Fruit fly (Drosophila melanogaster): Measurements from ENCODE around the gene eIF5B.

Gene eIF5B

dm6 chr3L:3389666-3390059 is 71.1 kb downstream of the eIF5B start:
- no peak for TF ChIP-seq psq (optimal IDR thresholded peaks at IDR 0.05)

dm6 chr3L:3388708-3389665 is 71.8 kb downstream of the eIF5B start:
- TF ChIP-seq usp (GFP tag; optimal IDR thresholded peaks at IDR 0.05): no peak

- TF ChIP-seq usp (GFP tag; optimal IDR thresholded peaks at IDR 0.05) (no peak), Dll (optimal IDR thresholded peaks at IDR 0.05) (no peak), psq (optimal IDR thresholded peaks at IDR 0.05) (no peak), pan (optimal IDR thresholded peaks at IDR 0.05) (no peak), CG8478 (optimal IDR thresholded peaks at IDR 0.05) (no peak), EcR (GFP tag; optimal IDR thresholded peaks at IDR 0.05) (no peak)
These were observed 73.2 kb downstream of the eIF5B start for dm6 chr3L:3387619-3388018.

- no peak for TF ChIP-seq psq (optimal IDR thresholded peaks at IDR 0.05)
- TF ChIP-seq EcR (GFP tag; optimal IDR thresholded peaks at IDR 0.05): no peak
- TF ChIP-seq CG8478 (optimal IDR thresholded peaks at IDR 0.05): no peak
- TF ChIP-seq pan (optimal IDR thresholded peaks at IDR 0.05): no peak
- TF ChIP-seq usp (GFP tag; optimal IDR thresholded peaks at IDR 0.05): no peak
- no peak for TF ChIP-seq Dll (optimal IDR thresholded peaks at IDR 0.05)
These were observed 74.0 kb downstream of the eIF5B start for dm6 chr3L:3386730-3387129.

- TF ChIP-seq CG8478 (optimal IDR thresholded peaks at IDR 0.05) (no peak), Dll (optimal IDR thresholded peaks at IDR 0.05) (no peak), pan (optimal IDR thresholded peaks at IDR 0.05) (no peak)
These were observed 75.4 kb downstream of the eIF5B start for dm6 chr3L:3385437-3385802.

- no peak for TF ChIP-seq CG8478 (optimal IDR thresholded peaks at IDR 0.05)
- no peak for TF ChIP-seq Dll (optimal IDR thresholded peaks at IDR 0.05)
- TF ChIP-seq pan (optimal IDR thresholded peaks at IDR 0.05): peak; percentile 92
These were observed 76.0 kb downstream of the eIF5B start for dm6 chr3L:3384596-3385436.

dm6 chr3L:3383965-3384595 is 76.7 kb downstream of the eIF5B start:
- no peak for TF ChIP-seq CG8478 (optimal IDR thresholded peaks at IDR 0.05)
- TF ChIP-seq EcR (GFP tag; optimal IDR thresholded peaks at IDR 0.05): peak in 1 of 2 experiments; percentile 46
- TF ChIP-seq Dll (optimal IDR thresholded peaks at IDR 0.05): peak; percentile 53
- no peak for TF ChIP-seq usp (GFP tag; optimal IDR thresholded peaks at IDR 0.05)
- TF ChIP-seq psq (optimal IDR thresholded peaks at IDR 0.05): no peak
- TF ChIP-seq pan (optimal IDR thresholded peaks at IDR 0.05): no peak

- TF ChIP-seq usp (GFP tag; optimal IDR thresholded peaks at IDR 0.05): no peak
- no peak for TF ChIP-seq psq (optimal IDR thresholded peaks at IDR 0.05)
- TF ChIP-seq pan (optimal IDR thresholded peaks at IDR 0.05): no peak
- no peak for TF ChIP-seq EcR (GFP tag; optimal IDR thresholded peaks at IDR 0.05)
- TF ChIP-seq CG8478 (optimal IDR thresholded peaks at IDR 0.05): no peak
- no peak for TF ChIP-seq Dll (optimal IDR thresholded peaks at IDR 0.05)
These were observed 78.3 kb downstream of the eIF5B start for dm6 chr3L:3382489-3382879.

dm6 chr3L:3381869-3382488 is 78.8 kb downstream of the eIF5B start:
- TF ChIP-seq usp (GFP tag; optimal IDR thresholded peaks at IDR 0.05): no peak
- TF ChIP-seq CG8478 (optimal IDR thresholded peaks at IDR 0.05): no peak

- TF ChIP-seq EcR (GFP tag; optimal IDR thresholded peaks at IDR 0.05): no peak
- TF ChIP-seq CG8478 (optimal IDR thresholded peaks at IDR 0.05): no peak
- TF ChIP-seq psq (optimal IDR thresholded peaks at IDR 0.05): no peak
- TF ChIP-seq Dll (optimal IDR thresholded peaks at IDR 0.05): no peak
- TF ChIP-seq pan (optimal IDR thresholded peaks at IDR 0.05): no peak
- no peak for TF ChIP-seq usp (GFP tag; optimal IDR thresholded peaks at IDR 0.05)
These were observed 80.3 kb downstream of the eIF5B start for dm6 chr3L:3380225-3381043.
